Fruit fly (Drosophila melanogaster): ENCODE results near the gene lost.
A peak's percentile ranks its signal among the peaks of the same experiment; 100 is the strongest.

Gene lost

DNA sequence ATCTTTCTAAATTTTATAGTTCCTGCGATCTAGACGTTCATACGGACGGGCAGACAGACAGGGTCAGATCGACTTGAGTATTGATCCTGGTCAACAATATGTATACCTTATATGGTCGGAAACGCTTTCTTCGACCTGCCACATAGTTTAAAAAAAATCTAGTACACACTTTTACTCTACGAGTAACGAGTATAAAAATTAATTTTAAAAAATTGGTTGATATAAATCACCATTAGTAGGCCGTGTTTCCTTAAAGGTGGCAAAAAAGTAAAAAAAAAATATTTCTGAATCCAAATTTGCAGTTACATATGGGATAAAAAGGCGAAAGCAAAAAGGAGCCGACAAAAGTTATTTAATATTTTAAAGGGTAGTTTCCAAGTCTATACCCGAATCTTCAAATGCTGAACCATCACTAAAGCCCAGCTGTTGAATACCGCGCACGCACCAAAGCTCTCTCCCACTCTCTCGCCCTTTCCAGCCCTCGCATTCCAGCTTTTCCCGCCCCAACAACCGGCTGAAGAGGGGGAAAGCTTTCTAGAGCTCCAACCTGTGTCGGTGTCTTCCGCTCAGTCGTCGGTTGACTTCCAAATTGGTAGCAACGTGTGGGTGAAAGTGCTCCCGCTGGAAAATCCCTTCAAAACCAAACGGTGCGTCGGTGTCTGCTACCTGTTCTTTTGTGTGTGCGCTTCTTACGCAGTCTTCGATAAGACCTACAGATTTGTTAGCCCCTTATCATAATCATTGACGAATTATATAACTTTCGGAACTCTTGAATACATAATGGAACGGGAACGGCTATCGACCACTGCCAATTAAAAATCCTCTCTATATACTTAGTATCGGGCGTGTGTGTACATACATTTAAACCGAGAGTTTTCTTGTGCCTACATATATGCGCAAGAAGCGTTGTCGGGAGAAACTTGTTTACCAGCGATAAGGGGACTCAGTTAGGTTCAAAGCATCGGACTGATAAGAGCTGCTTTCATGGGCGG is 24.2 kb upstream of the lost start, which contains the start of gene Sfxn1-3 (continued):
- TF ChIP-seq amos (GFP tag; IDR thresholded peaks at IDR 0.05; ENCODE audit: partially characterized antibody) = peak; percentile 47; the same call in 1 of the 2 replicates
- peak; percentile 55; the same call in 1 of the 2 replicates for TF ChIP-seq ttk (GFP tag; IDR thresholded peaks at IDR 0.05)
- TF ChIP-seq croc (GFP tag; conservative IDR thresholded peaks at IDR 0.05) = no peak
- TF ChIP-seq CG8089 (GFP tag; optimal IDR thresholded peaks at IDR 0.05) = no peak
- TF ChIP-seq CG2875 (GFP tag; optimal IDR thresholded peaks at IDR 0.05) = no peak
- peak; percentile 26 to 42 for TF ChIP-seq bsh (GFP tag; optimal IDR thresholded peaks at IDR 0.05)
- peak; percentile 30 for TF ChIP-seq mam (GFP tag; optimal IDR thresholded peaks at IDR 0.05)
- TF ChIP-seq CG13123 (GFP tag; optimal IDR thresholded peaks at IDR 0.05) = no peak
- TF ChIP-seq CTCF (GFP tag; optimal IDR thresholded peaks at IDR 0.05) = peak; percentile 44
- no peak for TF ChIP-seq CG33213 (GFP tag; optimal IDR thresholded peaks at IDR 0.05)
- peak; percentile 57 for TF ChIP-seq CG12071 (GFP tag; optimal IDR thresholded peaks at IDR 0.05)
- TF ChIP-seq Sin3A (optimal IDR thresholded peaks at IDR 0.05) = no peak
- TF ChIP-seq ac (GFP tag; optimal IDR thresholded peaks at IDR 0.05) = no peak
- TF ChIP-seq unc-4 (GFP tag; IDR thresholded peaks at IDR 0.05; ENCODE audit: partially characterized antibody) = no peak
- no peak for TF ChIP-seq CG9727 (GFP tag; optimal IDR thresholded peaks at IDR 0.05)
- no peak for TF ChIP-seq wor (GFP tag; IDR thresholded peaks at IDR 0.05)
- no peak for TF ChIP-seq wdn (GFP tag; IDR thresholded peaks at IDR 0.05)
- TF ChIP-seq ken (GFP tag; IDR thresholded peaks at IDR 0.05) = no peak
- TF ChIP-seq sim (GFP tag; IDR thresholded peaks at IDR 0.05) = no peak
- no peak for TF ChIP-seq zfh2 (GFP tag; optimal IDR thresholded peaks at IDR 0.05)
- TF ChIP-seq kni (GFP tag; optimal IDR thresholded peaks at IDR 0.05) = peak; percentile 67
- TF ChIP-seq insv (GFP tag; optimal IDR thresholded peaks at IDR 0.05) = peak in 1 of 2 experiments; percentile 24
- peak; percentile 47 for TF ChIP-seq CG3163 (GFP tag; optimal IDR thresholded peaks at IDR 0.05)
- no peak for TF ChIP-seq CG9609 (GFP tag; optimal IDR thresholded peaks at IDR 0.05)
- TF ChIP-seq lab (GFP tag; optimal IDR thresholded peaks at IDR 0.05) = peak; percentile 88
- no peak for TF ChIP-seq eve (GFP tag; optimal IDR thresholded peaks at IDR 0.05)
- no peak for TF ChIP-seq CG30431 (GFP tag; optimal IDR thresholded peaks at IDR 0.05)
- TF ChIP-seq CG15514 (GFP tag; optimal IDR thresholded peaks at IDR 0.05) = peak; percentile 51
- no peak for TF ChIP-seq CG10267 (tag; optimal IDR thresholded peaks at IDR 0.05)
- TF ChIP-seq CG2199 (GFP tag; IDR thresholded peaks at IDR 0.05) = no peak
- no peak for TF ChIP-seq CG4424 (GFP tag; optimal IDR thresholded peaks at IDR 0.05)
- TF ChIP-seq CG11247 (GFP tag; IDR thresholded peaks at IDR 0.05) = no peak
- TF ChIP-seq pzg (GFP tag; optimal IDR thresholded peaks at IDR 0.05) = peak; percentile 49
- no peak for TF ChIP-seq sc (optimal IDR thresholded peaks at IDR 0.05)
- TF ChIP-seq sc (GFP tag; optimal IDR thresholded peaks at IDR 0.05) = no peak
- TF ChIP-seq CG8765 (GFP tag; IDR thresholded peaks at IDR 0.05) = no peak
- TF ChIP-seq dysf (GFP tag; IDR thresholded peaks at IDR 0.05) = 0 out of 3 replicates have a peak, but pooled peaks have one; percentile 20
- no peak for TF ChIP-seq CG7271 (tag; optimal IDR thresholded peaks at IDR 0.05)
- TF ChIP-seq CG10209 (GFP tag; optimal IDR thresholded peaks at IDR 0.05) = peak; percentile 22
- TF ChIP-seq vfl (GFP tag; optimal IDR thresholded peaks at IDR 0.05) = peak; percentile 43
- no peak for TF ChIP-seq Dfd (GFP tag; optimal IDR thresholded peaks at IDR 0.05)
- TF ChIP-seq scrt (GFP tag; optimal IDR thresholded peaks at IDR 0.05) = peak; percentile 72
- TF ChIP-seq vnd (GFP tag; IDR thresholded peaks at IDR 0.05; ENCODE audit: partially characterized antibody) = no peak
- no peak for TF ChIP-seq mld (GFP tag; IDR thresholded peaks at IDR 0.05; ENCODE audit: partially characterized antibody)
- TF ChIP-seq Atf6 (GFP tag; IDR thresholded peaks at IDR 0.05) = peak; percentile 24
- peak; percentile 10 for TF ChIP-seq ems (GFP tag; optimal IDR thresholded peaks at IDR 0.05)
- peak; percentile 16 for TF ChIP-seq gcm (GFP tag; optimal IDR thresholded peaks at IDR 0.05)
- no peak; the same call in 1 of the 2 replicates for TF ChIP-seq sens-2 (GFP tag; IDR thresholded peaks at IDR 0.05)
- TF ChIP-seq crol (GFP tag; IDR thresholded peaks at IDR 0.05) = peak; percentile 96

Measured in whole organism, embryonic.